Fruit fly (Drosophila melanogaster): ENCODE results near the gene Tsp66E.

Gene Tsp66E

DNA sequence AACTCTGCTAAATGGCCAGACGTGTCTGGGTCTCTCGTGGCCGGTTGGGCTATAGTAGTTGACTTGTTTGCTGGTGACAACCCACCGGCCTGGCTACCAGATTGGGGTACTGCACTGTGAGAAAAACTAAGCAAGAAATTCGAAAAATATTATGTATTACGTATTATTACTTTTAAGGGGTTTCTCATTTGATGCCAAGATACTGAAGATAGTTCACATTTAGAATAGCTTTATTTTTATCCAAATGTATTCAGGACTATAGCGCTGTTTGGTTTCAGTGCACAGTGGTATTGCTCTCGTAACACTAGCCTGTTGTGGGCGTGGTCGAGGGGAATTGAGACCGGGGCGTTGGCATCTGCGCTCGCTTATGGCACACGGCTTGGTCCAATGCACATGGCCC, 8.4 kb downstream of the Tsp66E start (continued):
- TF ChIP-seq D (optimal IDR thresholded peaks at IDR 0.05) (no peak), D (GFP tag; optimal IDR thresholded peaks at IDR 0.05) (peak; percentile 29), Dbx (GFP tag; IDR thresholded peaks at IDR 0.05) (peak; percentile 59; the same call in 1 of the 3 replicates), gsb (GFP tag; IDR thresholded peaks at IDR 0.05) (no peak), Myb (GFP tag; optimal IDR thresholded peaks at IDR 0.05) (no peak), CG11504 (tag; optimal IDR thresholded peaks at IDR 0.05) (peak; percentile 85), dati (GFP tag; IDR thresholded peaks at IDR 0.05) (no peak; the same call in 1 of the 2 replicates), lilli (GFP tag; optimal IDR thresholded peaks at IDR 0.05) (peak; percentile 64), kni (GFP tag; optimal IDR thresholded peaks at IDR 0.05) (no peak), CG34224 (GFP tag; IDR thresholded peaks at IDR 0.05; ENCODE audit: partially characterized antibody) (no peak), h (optimal IDR thresholded peaks at IDR 0.05) (no peak), rib (GFP tag; IDR thresholded peaks at IDR 0.05) (no peak), dmrt11E (tag; optimal IDR thresholded peaks at IDR 0.05) (peak; percentile 19), bcd (GFP tag; optimal IDR thresholded peaks at IDR 0.05) (peak; percentile 68), CG10209 (GFP tag; optimal IDR thresholded peaks at IDR 0.05) (peak; percentile 60), CG34422 (GFP tag; IDR thresholded peaks at IDR 0.05) (peak; percentile 66), CG4617 (GFP tag; optimal IDR thresholded peaks at IDR 0.05; ENCODE audit: borderline replicate concordance) (peak; percentile 15), Stat92E (GFP tag; optimal IDR thresholded peaks at IDR 0.05) (no peak), eve (GFP tag; optimal IDR thresholded peaks at IDR 0.05) (peak in 1 of 2 experiments; percentile 59), Neu2 (GFP tag; optimal IDR thresholded peaks at IDR 0.05; ENCODE audit: borderline replicate concordance) (no peak), CG12942 (GFP tag; optimal IDR thresholded peaks at IDR 0.05) (peak; percentile 21), Atf6 (GFP tag; IDR thresholded peaks at IDR 0.05) (peak; percentile 59), Pdp1 (GFP tag; optimal IDR thresholded peaks at IDR 0.05) (peak; percentile 60 to 63), otp (GFP tag; IDR thresholded peaks at IDR 0.05) (peak; percentile 51; the same call in 2 of the 3 replicates), vnd (GFP tag; IDR thresholded peaks at IDR 0.05; ENCODE audit: partially characterized antibody) (no peak), sd (tag; optimal IDR thresholded peaks at IDR 0.05) (peak; percentile 21), br (optimal IDR thresholded peaks at IDR 0.05) (no peak), Lhr (GFP tag; optimal IDR thresholded peaks at IDR 0.05) (no peak), CG10366 (GFP tag; IDR thresholded peaks at IDR 0.05) (peak; percentile 70), CG7357 (GFP tag; IDR thresholded peaks at IDR 0.05) (peak; percentile 52; the same call in 1 of the 3 replicates), zen2 (GFP tag; IDR thresholded peaks at IDR 0.05; ENCODE audit: partially characterized antibody) (no peak), D19B (GFP tag; optimal IDR thresholded peaks at IDR 0.05) (no peak), Hey (tag; optimal IDR thresholded peaks at IDR 0.05) (no peak), CG7556 (GFP tag; optimal IDR thresholded peaks at IDR 0.05) (peak; percentile 52), CG11560 (tag; IDR thresholded peaks at IDR 0.05) (peak; percentile 51; the same call in 1 of the 3 replicates), odd (GFP tag; optimal IDR thresholded peaks at IDR 0.05) (peak; percentile 46), Blimp-1 (GFP tag; optimal IDR thresholded peaks at IDR 0.05) (peak; percentile 65), Oaz (GFP tag; IDR thresholded peaks at IDR 0.05) (no peak), CG6272 (GFP tag; IDR thresholded peaks at IDR 0.05) (no peak), CG12299 (tag; optimal IDR thresholded peaks at IDR 0.05) (no peak), CoRest (tag; optimal IDR thresholded peaks at IDR 0.05) (peak; percentile 61), aop (GFP tag; IDR thresholded peaks at IDR 0.05) (0 out of 2 replicates have a peak, but pooled peaks have one; percentile 6), pfk (GFP tag; optimal IDR thresholded peaks at IDR 0.05) (no peak), Hr39 (optimal IDR thresholded peaks at IDR 0.05) (no peak), CG9817 (tag; optimal IDR thresholded peaks at IDR 0.05) (peak; percentile 45), Awh (GFP tag; IDR thresholded peaks at IDR 0.05) (peak; percentile 78), fd64A (GFP tag; optimal IDR thresholded peaks at IDR 0.05) (peak; percentile 1), NC2α (GFP tag; optimal IDR thresholded peaks at IDR 0.05) (no peak), CG13775 (GFP tag; optimal IDR thresholded peaks at IDR 0.05) (no peak), Optix (GFP tag; IDR thresholded peaks at IDR 0.05) (no peak), org-1 (GFP tag; optimal IDR thresholded peaks at IDR 0.05) (peak; percentile 54), CG30020 (tag; optimal IDR thresholded peaks at IDR 0.05) (no peak)
